Fruit fly (Drosophila melanogaster): ENCODE results near the gene Cyp4ac2.
A peak's percentile ranks its signal among the peaks of the same experiment; 100 is the strongest.

Cyp4ac2 gene

dm6 chr2L:5232175-5232574 is 34.0 kb upstream of the Cyp4ac2 start:
- TF ChIP-seq CG12768 (GFP tag; optimal IDR thresholded peaks at IDR 0.05) (no peak), CG33017 (tag; optimal IDR thresholded peaks at IDR 0.05) (no peak), kay (GFP tag; ENCODE audit: borderline replicate concordance) (no peak), cnc (optimal IDR thresholded peaks at IDR 0.05) (no peak), CG11617 (GFP tag; optimal IDR thresholded peaks at IDR 0.05) (no peak), CG5204 (GFP tag; optimal IDR thresholded peaks at IDR 0.05) (no peak), CG1620 (GFP tag; optimal IDR thresholded peaks at IDR 0.05) (no peak), tj (GFP tag; optimal IDR thresholded peaks at IDR 0.05) (no peak), pad (GFP tag; optimal IDR thresholded peaks at IDR 0.05) (no peak), CG7101 (tag; optimal IDR thresholded peaks at IDR 0.05) (no peak), ovo (GFP tag; optimal IDR thresholded peaks at IDR 0.05) (no peak), Crg-1 (GFP tag; optimal IDR thresholded peaks at IDR 0.05) (no peak), toe (GFP tag; optimal IDR thresholded peaks at IDR 0.05) (no peak)

- TF ChIP-seq CG5204 (GFP tag; optimal IDR thresholded peaks at IDR 0.05) (no peak), kay (GFP tag; ENCODE audit: borderline replicate concordance) (peak; percentile 84), tj (GFP tag; optimal IDR thresholded peaks at IDR 0.05) (peak; percentile 96), CG11617 (GFP tag; optimal IDR thresholded peaks at IDR 0.05) (no peak), toe (GFP tag; optimal IDR thresholded peaks at IDR 0.05) (no peak), CG14711 (tag; optimal IDR thresholded peaks at IDR 0.05) (no peak), Mnt (GFP tag; optimal IDR thresholded peaks at IDR 0.05) (peak; percentile 64), CG1620 (GFP tag; optimal IDR thresholded peaks at IDR 0.05) (no peak), cic (GFP tag; optimal IDR thresholded peaks at IDR 0.05) (peak; percentile 87), cnc (optimal IDR thresholded peaks at IDR 0.05) (no peak), CG12768 (GFP tag; optimal IDR thresholded peaks at IDR 0.05) (peak; percentile 32), Crg-1 (GFP tag; optimal IDR thresholded peaks at IDR 0.05) (peak; percentile 2), CG7101 (tag; optimal IDR thresholded peaks at IDR 0.05) (no peak), bab1 (GFP tag; optimal IDR thresholded peaks at IDR 0.05) (no peak), Clk (GFP tag; optimal IDR thresholded peaks at IDR 0.05) (peak; percentile 33), ovo (GFP tag; optimal IDR thresholded peaks at IDR 0.05) (no peak), CG33017 (tag; optimal IDR thresholded peaks at IDR 0.05) (peak; percentile 28)
Measured at dm6 chr2L:5232967-5233909, 33.0 kb upstream of the Cyp4ac2 start.

- TF ChIP-seq CG14711 (tag; optimal IDR thresholded peaks at IDR 0.05) (no peak), Mnt (GFP tag; optimal IDR thresholded peaks at IDR 0.05) (no peak), Hr96 (GFP tag; optimal IDR thresholded peaks at IDR 0.05) (no peak), CG7045 (GFP tag; optimal IDR thresholded peaks at IDR 0.05) (no peak), CG11617 (GFP tag; optimal IDR thresholded peaks at IDR 0.05) (no peak), kay (GFP tag; ENCODE audit: borderline replicate concordance) (no peak), cnc (optimal IDR thresholded peaks at IDR 0.05) (no peak), CG33017 (tag; optimal IDR thresholded peaks at IDR 0.05) (no peak), CG12768 (GFP tag; optimal IDR thresholded peaks at IDR 0.05) (no peak), pad (GFP tag; optimal IDR thresholded peaks at IDR 0.05) (no peak), CG7101 (tag; optimal IDR thresholded peaks at IDR 0.05) (no peak), CG1620 (GFP tag; optimal IDR thresholded peaks at IDR 0.05) (no peak), Clk (GFP tag; optimal IDR thresholded peaks at IDR 0.05) (no peak), toe (GFP tag; optimal IDR thresholded peaks at IDR 0.05) (no peak), bab1 (GFP tag; optimal IDR thresholded peaks at IDR 0.05) (no peak), ovo (GFP tag; optimal IDR thresholded peaks at IDR 0.05) (no peak), cic (GFP tag; optimal IDR thresholded peaks at IDR 0.05) (no peak), CG5204 (GFP tag; optimal IDR thresholded peaks at IDR 0.05) (no peak), Crg-1 (GFP tag; optimal IDR thresholded peaks at IDR 0.05) (no peak)
Measured at dm6 chr2L:5234714-5235298, 31.4 kb upstream of the Cyp4ac2 start.

dm6 chr2L:5236346-5236809 is 29.8 kb upstream of the Cyp4ac2 start:
- TF ChIP-seq kay (GFP tag; ENCODE audit: borderline replicate concordance), result no peak
- no peak for TF ChIP-seq Mnt (GFP tag; optimal IDR thresholded peaks at IDR 0.05)
- no peak for TF ChIP-seq tj (GFP tag; optimal IDR thresholded peaks at IDR 0.05)
- TF ChIP-seq Hr96 (GFP tag; optimal IDR thresholded peaks at IDR 0.05), result no peak
- no peak for TF ChIP-seq bab1 (GFP tag; optimal IDR thresholded peaks at IDR 0.05)
- no peak for TF ChIP-seq CG5204 (GFP tag; optimal IDR thresholded peaks at IDR 0.05)
- TF ChIP-seq Clk (GFP tag; optimal IDR thresholded peaks at IDR 0.05), result no peak
- no peak for TF ChIP-seq Crg-1 (GFP tag; optimal IDR thresholded peaks at IDR 0.05)
- no peak for TF ChIP-seq CG7045 (GFP tag; optimal IDR thresholded peaks at IDR 0.05)
- no peak for TF ChIP-seq CG33017 (tag; optimal IDR thresholded peaks at IDR 0.05)
- no peak for TF ChIP-seq toe (GFP tag; optimal IDR thresholded peaks at IDR 0.05)
- no peak for TF ChIP-seq CG12768 (GFP tag; optimal IDR thresholded peaks at IDR 0.05)
- TF ChIP-seq CG1620 (GFP tag; optimal IDR thresholded peaks at IDR 0.05), result no peak
- no peak for TF ChIP-seq CG11617 (GFP tag; optimal IDR thresholded peaks at IDR 0.05)

- TF ChIP-seq Mnt (GFP tag; optimal IDR thresholded peaks at IDR 0.05) (peak; percentile 31), CG7101 (tag; optimal IDR thresholded peaks at IDR 0.05) (peak; percentile 20), CG33017 (tag; optimal IDR thresholded peaks at IDR 0.05) (peak; percentile 8), tj (GFP tag; optimal IDR thresholded peaks at IDR 0.05) (peak; percentile 92), CG7045 (GFP tag; optimal IDR thresholded peaks at IDR 0.05) (no peak), kay (GFP tag; ENCODE audit: borderline replicate concordance) (no peak)
Measured at dm6 chr2L:5237175-5237753, 28.9 kb upstream of the Cyp4ac2 start.

All from whole organism, adult.